Worm (Caenorhabditis elegans) whole organism, L4 larva: ENCODE data around the gene C54F6.19.
"Not testable (repeated sequence)": the region's sequence is repeated elsewhere in the genome, so short reads cannot be mapped to it uniquely, and the experiment has no call there.

Source experiments
- F37D6.2 ChIP-seq: sonication (generic microtip); optimal IDR thresholded peaks from 2 replicates; lab custom pipeline; 2016; ENCODE audit warnings: mild to moderate bottlenecking, missing genetic modification characterization, missing compliant biosample characterization
- F44E2.7 ChIP-seq: fragments of 200-800 bp; sonication (Bioruptor generic); IDR thresholded peaks from 2 replicates; pipeline ENCODE4 v2.1.2; 2022; ENCODE audit warnings: missing genetic modification characterization, missing compliant biosample characterization
- T26A8.4 ChIP-seq: fragments of 200-800 bp; sonication (Bioruptor generic); IDR thresholded peaks from 2 replicates; pipeline ENCODE4 v1.3.6; 2022; ENCODE audit warnings: missing genetic modification characterization, missing compliant biosample characterization
- Y105C5A.15 ChIP-seq: fragments of 200-800 bp; sonication (Bioruptor generic); IDR thresholded peaks from 2 replicates; pipeline ENCODE4 v1.3.6; 2022; ENCODE audit warnings: missing genetic modification characterization, missing compliant biosample characterization
- Y48G9A.11 ChIP-seq: fragments of 200-800 bp; sonication (Bioruptor generic); IDR thresholded peaks from 2 replicates; pipeline ENCODE4 v1.3.6; 2022; ENCODE audit warnings: missing genetic modification reagents, missing genetic modification characterization, missing compliant biosample characterization
- Y5F2A.4 ChIP-seq: fragments of 200-800 bp; sonication (Bioruptor generic); optimal IDR thresholded peaks from 2 replicates; lab custom pipeline; 2018; ENCODE audit warnings: mild to moderate bottlenecking, missing genetic modification characterization, missing compliant biosample characterization
- ZK546.5 ChIP-seq, 2 experiments: sonication (generic microtip); optimal IDR thresholded peaks; 2 replicates each; lab custom pipeline; 2017; ENCODE audit warnings: missing biosample characterization in 2 of 2, missing genetic modification characterization in 2 of 2
- aly-2 ChIP-seq: sonication (generic microtip); optimal IDR thresholded peaks from 2 replicates; lab custom pipeline; 2018; ENCODE audit warnings: missing biosample characterization, missing genetic modification characterization
- ama-1 ChIP-seq: fragments of 150-350 bp; optimal IDR thresholded peaks from 2 replicates; lab custom pipeline; 2014; ENCODE audit warnings: inconsistent platforms, mixed read lengths
- ceh-20 ChIP-seq: fragments of 200-800 bp; sonication (Bioruptor generic); IDR thresholded peaks from 2 replicates; pipeline ENCODE4 v1.3.6; 2022; ENCODE audit warnings: missing genetic modification reagents, missing genetic modification characterization, missing compliant biosample characterization
- ceh-44 ChIP-seq: fragments of 200-800 bp; sonication (Bioruptor generic); IDR thresholded peaks from 2 replicates; pipeline ENCODE4 v1.3.6; 2022; ENCODE audit warnings: missing genetic modification reagents, missing genetic modification characterization, missing compliant biosample characterization
- ceh-82 ChIP-seq: sonication (generic microtip); optimal IDR thresholded peaks from 2 replicates; lab custom pipeline; 2017; ENCODE audit warnings: missing biosample characterization, missing genetic modification characterization
- ces-1 ChIP-seq: fragments of 150-350 bp; sonication (generic microtip); optimal IDR thresholded peaks from 4 replicates; lab custom pipeline; 2014; ENCODE audit warnings: missing biosample characterization, missing genetic modification reagents, missing genetic modification characterization
- cey-2 ChIP-seq: sonication (generic microtip); optimal IDR thresholded peaks from 3 replicates; lab custom pipeline; 2017; ENCODE audit warnings: missing genetic modification characterization, mild to moderate bottlenecking, missing compliant biosample characterization, antibody characterized with exemption, borderline replicate concordance; ENCODE audit not compliant: insufficient read depth
- daf-8 ChIP-seq: fragments of 200-800 bp; sonication (Bioruptor generic); IDR thresholded peaks from 2 replicates; pipeline ENCODE4 v1.3.6; 2022; ENCODE audit warnings: missing genetic modification characterization, missing compliant biosample characterization
- dmd-6 ChIP-seq: fragments of 200-800 bp; sonication (Bioruptor generic); IDR thresholded peaks from 2 replicates; pipeline ENCODE4 v1.3.6; 2022; ENCODE audit warnings: missing genetic modification reagents, missing genetic modification characterization, missing compliant biosample characterization
- dpl-1 ChIP-seq: fragments of 150-350 bp; optimal IDR thresholded peaks from 2 replicates; lab custom pipeline; 2014; ENCODE audit warnings: missing biosample characterization, missing genetic modification reagents, missing genetic modification characterization
- duxl-1 ChIP-seq: sonication (generic microtip); optimal IDR thresholded peaks from 2 replicates; lab custom pipeline; 2016; ENCODE audit warnings: mild to moderate bottlenecking, missing genetic modification characterization, moderate library complexity, missing compliant biosample characterization; ENCODE audit not compliant: poor library complexity
- jun-1 ChIP-seq: fragments of 150-350 bp; optimal IDR thresholded peaks from 2 replicates; lab custom pipeline; 2014; ENCODE audit warnings: missing biosample characterization, missing genetic modification reagents, missing genetic modification characterization
- madf-9 ChIP-seq: fragments of 200-800 bp; sonication (Bioruptor generic); conservative IDR thresholded peaks from 2 replicates; pipeline ENCODE4 v1.3.6; 2022; ENCODE audit warnings: missing genetic modification reagents, missing genetic modification characterization, missing compliant biosample characterization
- mep-1 ChIP-seq: fragments of 150-350 bp; sonication (generic microtip); optimal IDR thresholded peaks from 3 replicates; lab custom pipeline; 2014; ENCODE audit warnings: missing biosample characterization, missing genetic modification characterization
- mes-2 ChIP-seq: sonication (generic microtip); optimal IDR thresholded peaks from 2 replicates; lab custom pipeline; 2016; ENCODE audit warnings: missing genotype, mild to moderate bottlenecking, missing genetic modification characterization, missing compliant biosample characterization; ENCODE audit not compliant: poor library complexity, severe bottlenecking
- mxl-2 ChIP-seq: fragments of 200-800 bp; sonication (Bioruptor generic); conservative IDR thresholded peaks from 2 replicates; pipeline ENCODE4 v1.3.6; 2022; ENCODE audit warnings: missing genetic modification reagents, missing genetic modification characterization, missing compliant biosample characterization
- mxl-3 ChIP-seq: fragments of 200-800 bp; sonication (Bioruptor generic); optimal IDR thresholded peaks from 2 replicates; lab custom pipeline; 2018; ENCODE audit warnings: mild to moderate bottlenecking, missing genetic modification characterization, missing compliant biosample characterization
- nhr-237 ChIP-seq: sonication (generic microtip); optimal IDR thresholded peaks from 2 replicates; lab custom pipeline; 2017; ENCODE audit warnings: missing biosample characterization, missing genetic modification characterization
- nhr-28 ChIP-seq: fragments of 150-350 bp; optimal IDR thresholded peaks from 2 replicates; lab custom pipeline; 2014; ENCODE audit warnings: missing biosample characterization, missing genetic modification characterization
- nhr-42 ChIP-seq: fragments of 200-800 bp; sonication (Bioruptor generic); IDR thresholded peaks from 2 replicates; pipeline ENCODE4 v1.3.6; 2022; ENCODE audit warnings: missing genetic modification characterization, missing compliant biosample characterization
- nhr-76 ChIP-seq: fragments of 150-350 bp; optimal IDR thresholded peaks from 2 replicates; lab custom pipeline; 2014; ENCODE audit warnings: missing biosample characterization, missing genetic modification characterization
- spr-1 ChIP-seq: sonication (generic microtip); optimal IDR thresholded peaks from 2 replicates; lab custom pipeline; 2016; ENCODE audit warnings: mild to moderate bottlenecking, missing genetic modification characterization, missing compliant biosample characterization
- unc-130 ChIP-seq: sonication (generic microtip); optimal IDR thresholded peaks from 2 replicates; lab custom pipeline; 2016; ENCODE audit warnings: missing genetic modification reagents, missing genetic modification characterization, missing compliant biosample characterization
- unc-39 ChIP-seq: sonication (generic microtip); optimal IDR thresholded peaks from 2 replicates; lab custom pipeline; 2017; ENCODE audit warnings: missing biosample characterization, missing genetic modification characterization
- vab-7 ChIP-seq: fragments of 200-800 bp; sonication (Bioruptor generic); IDR thresholded peaks from 2 replicates; pipeline ENCODE4 v1.3.6; 2022; ENCODE audit warnings: missing genetic modification reagents, missing genetic modification characterization, missing compliant biosample characterization
- ztf-11 ChIP-seq: fragments of 150-350 bp; optimal IDR thresholded peaks from 2 replicates; lab custom pipeline; 2014; ENCODE audit warnings: missing biosample characterization, missing genetic modification characterization
- ztf-7 ChIP-seq: fragments of 150-350 bp; optimal IDR thresholded peaks from 2 replicates; lab custom pipeline; 2014; ENCODE audit warnings: missing biosample characterization, missing genetic modification characterization

The C54F6.19 gene

DNA sequence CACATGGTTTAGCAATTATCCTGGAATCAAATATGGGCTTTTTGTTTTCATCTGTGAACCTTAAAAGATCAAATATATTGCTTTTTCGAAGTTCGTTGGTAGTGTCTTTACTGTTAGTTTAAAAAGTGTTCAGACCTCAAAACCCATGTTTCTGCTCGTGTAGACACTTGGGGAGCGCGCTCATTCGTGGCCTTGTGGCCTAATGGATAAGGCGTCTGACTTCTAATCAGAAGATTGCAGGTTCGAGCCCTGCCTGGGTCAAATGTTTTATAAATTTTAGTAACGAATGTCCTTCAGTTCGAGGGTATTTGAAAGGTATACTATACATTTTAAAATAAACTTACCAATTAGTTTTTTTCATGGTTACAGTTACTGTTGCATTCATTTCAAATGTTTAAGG is 39.1 kb upstream of the C54F6.19 start:
- 0 out of 2 replicates have a peak, but pooled peaks have one; percentile 3 for TF ChIP-seq ceh-44 (GFP tag; lab: Robert Waterston, UW)
- no peak for TF ChIP-seq ztf-7 (tag; lab: Kevin White, UChicago)
- no peak for TF ChIP-seq ceh-20 (GFP tag; lab: Robert Waterston, UW)
- no peak for TF ChIP-seq unc-39 (tag; lab: Kevin White, UChicago)
- TF ChIP-seq vab-7: no peak
- TF ChIP-seq mes-2 (tag; lab: Kevin White, UChicago): no peak
- TF ChIP-seq F37D6.2 (tag; lab: Kevin White, UChicago): no peak
- no peak for TF ChIP-seq ztf-11 (tag; lab: Kevin White, UChicago)

DNA sequence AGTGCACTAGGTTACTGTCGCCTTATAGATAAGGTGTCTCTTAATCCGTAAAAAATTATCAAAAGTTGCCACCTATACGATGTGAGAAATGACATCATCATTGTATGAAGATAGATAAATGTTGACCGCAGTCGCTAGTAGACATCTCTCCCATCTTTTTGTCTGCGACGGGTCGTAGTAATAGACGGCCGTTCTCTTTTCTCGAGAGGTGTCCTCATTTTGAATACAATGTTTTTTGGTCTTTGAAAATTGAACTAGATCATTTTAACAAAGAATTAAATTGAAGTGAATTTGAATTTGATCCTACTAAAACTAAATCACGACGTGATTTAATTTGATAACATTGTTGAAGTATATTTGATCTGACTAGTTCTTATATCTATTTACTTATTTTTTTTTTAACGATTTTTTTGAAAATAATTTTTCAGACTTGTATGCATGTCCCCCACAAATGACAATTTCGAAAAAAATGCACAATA is 36.7 kb upstream of the C54F6.19 start, which contains the start of the genes str-31 and nhr-172:
Gene str-31 (minus strand): TSS at position 101 of the 479 bp plus-strand sequence.
Gene nhr-172 (plus strand): TSS at position 429 of the 479 bp plus-strand sequence.
- no peak for TF ChIP-seq nhr-237 (tag; lab: Kevin White, UChicago)
- no peak for TF ChIP-seq ztf-7 (tag; lab: Kevin White, UChicago)
- no peak for TF ChIP-seq ceh-82 (tag; lab: Kevin White, UChicago)

DNA sequence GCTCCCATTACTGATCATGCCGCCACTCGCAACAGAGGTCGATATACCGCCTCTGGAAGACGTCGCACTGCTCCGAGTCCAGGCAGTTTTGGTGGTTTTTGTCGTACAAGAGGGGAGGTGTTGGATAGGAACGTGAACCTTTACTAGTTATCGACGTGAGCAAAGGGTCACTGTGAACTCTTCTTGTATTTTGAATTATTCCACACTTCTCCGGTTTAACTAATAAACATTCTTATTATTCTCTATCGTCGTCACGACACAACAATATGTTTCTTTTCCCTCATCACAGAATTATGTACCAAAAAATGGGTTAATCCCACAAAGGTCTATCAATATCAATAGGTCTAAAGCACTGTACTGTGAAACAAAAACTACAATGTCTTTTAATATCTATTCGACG is 33.8 kb upstream of the C54F6.19 start, which contains the start of gene nhr-171:
Gene nhr-171 (plus strand): TSS at position 301 of the 400 bp plus-strand sequence.
- not testable (repeated sequence) for TF ChIP-seq dpl-1 (GFP tag; lab: Kevin White, UChicago); madf-9 (GFP tag; lab: Robert Waterston, UW); dmd-6

DNA sequence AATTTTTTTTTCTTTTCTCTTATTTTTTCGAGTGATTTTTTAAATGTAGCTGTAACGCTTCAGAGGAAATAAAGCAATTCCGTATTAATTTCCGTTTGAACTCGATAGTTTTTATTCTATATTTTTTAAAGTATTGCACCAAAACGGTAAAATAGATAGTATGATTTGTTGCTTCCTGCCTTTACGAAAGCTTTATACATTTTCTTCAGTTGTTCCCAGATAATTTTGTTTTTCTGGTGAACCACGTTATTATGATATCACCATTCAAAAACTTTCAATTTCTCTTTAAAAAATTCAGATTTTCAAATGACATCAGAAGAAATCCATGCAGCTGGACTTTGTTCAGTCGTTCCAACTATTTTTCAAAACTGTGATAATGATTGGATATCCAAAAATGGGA is 30.3 kb upstream of the C54F6.19 start, which contains the start of gene srb-18:
Gene srb-18 (plus strand): TSS at position 301 of the 400 bp plus-strand sequence.
- TF ChIP-seq T26A8.4 (GFP tag; lab: Robert Waterston, UW) (no peak), jun-1 (tag; lab: Kevin White, UChicago) (no peak), cey-2 (tag; lab: Kevin White, UChicago) (no peak), ama-1 (lab: Kevin White, UChicago) (no peak), mep-1 (tag; lab: Kevin White, UChicago) (no peak), mxl-2 (GFP tag; lab: Robert Waterston, UW) (no peak), spr-1 (tag; lab: Kevin White, UChicago) (no peak), dmd-6 (no peak), ces-1 (GFP tag; lab: Kevin White, UChicago) (no peak), nhr-76 (tag; lab: Kevin White, UChicago) (no peak), Y5F2A.4 (GFP tag; lab: Kevin White, UChicago) (no peak), daf-8 (GFP tag; lab: Robert Waterston, UW) (no peak), ZK546.5 (tag; optimal IDR thresholded peaks at IDR 0.05; lab: Kevin White, UChicago) (no peak)
- TF ChIP-seq, all 104 proteins: peak for 0

DNA sequence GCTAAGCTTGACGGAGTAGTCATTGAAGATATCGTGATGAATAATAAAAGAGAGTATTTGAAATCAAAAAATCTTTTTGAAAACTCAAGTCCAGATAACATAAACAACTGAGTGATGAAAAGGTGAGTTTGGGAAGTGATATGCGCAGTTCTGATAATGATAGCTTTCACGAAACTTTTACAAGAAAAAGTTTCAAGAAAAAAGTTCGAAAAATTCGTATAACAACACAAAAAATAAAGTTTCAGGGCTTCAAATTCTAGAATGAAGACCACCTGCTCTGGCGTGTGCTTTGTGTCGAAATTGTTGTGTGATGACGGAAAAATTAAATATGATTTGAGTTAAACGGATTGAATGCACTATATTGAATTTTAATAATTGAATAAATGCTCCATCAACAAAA is 25.2 kb upstream of the C54F6.19 start, which contains the start of gene srb-19:
Gene srb-19 (minus strand): TSS at position 101 of the 400 bp plus-strand sequence.
- no peak for TF ChIP-seq nhr-28
- TF ChIP-seq F44E2.7 (GFP tag; lab: Robert Waterston, UW): no peak
- no peak for TF ChIP-seq nhr-42
- no peak for TF ChIP-seq T26A8.4 (GFP tag; lab: Robert Waterston, UW)
- no peak for TF ChIP-seq Y5F2A.4 (GFP tag; lab: Kevin White, UChicago)
- TF ChIP-seq Y105C5A.15 (GFP tag; lab: Robert Waterston, UW): no peak
- no peak for TF ChIP-seq mxl-3
- no peak for TF ChIP-seq F37D6.2 (tag; lab: Kevin White, UChicago)
- no peak for TF ChIP-seq mes-2 (tag; lab: Kevin White, UChicago)
- TF ChIP-seq duxl-1 (tag; lab: Kevin White, UChicago): no peak
- TF ChIP-seq aly-2 (tag; lab: Kevin White, UChicago): no peak
- TF ChIP-seq unc-130 (GFP tag; lab: Kevin White, UChicago): no peak
- TF ChIP-seq Y48G9A.11 (GFP tag; lab: Robert Waterston, UW): no peak
- no peak for TF ChIP-seq nhr-76 (tag; lab: Kevin White, UChicago)
